Fruit fly (Drosophila melanogaster): ENCODE data around the gene shv.

- TF ChIP-seq Myc (optimal IDR thresholded peaks at IDR 0.05) (no peak), psq (optimal IDR thresholded peaks at IDR 0.05) (no peak), Sin3A (optimal IDR thresholded peaks at IDR 0.05) (no peak), h (optimal IDR thresholded peaks at IDR 0.05) (no peak), ttk (optimal IDR thresholded peaks at IDR 0.05) (no peak), insv (optimal IDR thresholded peaks at IDR 0.05) (no peak)
Observed at dm6 chr2L:495381-496240, 42.7 kb downstream of the shv start.
